Worm (Caenorhabditis elegans) whole organism, L1 larva: ENCODE data around the gene ZK512.8.

Experiments used
- C04F5.9 ChIP-seq: sonication (generic microtip); optimal IDR thresholded peaks from 2 replicates; lab custom pipeline; 2016; ENCODE audit warnings: missing genetic modification characterization, missing compliant biosample characterization
- aha-1 ChIP-seq: fragments of 150-350 bp; optimal IDR thresholded peaks from 2 replicates; lab custom pipeline; 2014; ENCODE audit warnings: missing biosample characterization, missing genetic modification characterization
- aly-2 ChIP-seq: fragments of 150-350 bp; optimal IDR thresholded peaks from 2 replicates; lab custom pipeline; 2014; ENCODE audit warnings: missing biosample characterization, missing genetic modification characterization
- blmp-1 ChIP-seq: fragments of 150-350 bp; optimal IDR thresholded peaks from 2 replicates; lab custom pipeline; 2014; ENCODE audit warnings: missing biosample characterization, missing genetic modification characterization
- ceh-63 ChIP-seq: fragments of 200-800 bp; sonication (Bioruptor generic); optimal IDR thresholded peaks from 2 replicates; lab custom pipeline; 2018; ENCODE audit warnings: mild to moderate bottlenecking, missing genetic modification characterization, missing compliant biosample characterization
- ceh-82 ChIP-seq, 3 experiments: fragments of 150-350 bp in 1 of 3; sonication (generic microtip) in 2 of 3; optimal IDR thresholded peaks; 2 replicates each; lab custom pipeline; 2014 to 2017; ENCODE audit warnings: missing biosample characterization in 3 of 3, missing genetic modification characterization in 3 of 3
- dpl-1 ChIP-seq, 3 experiments: fragments of 150-350 bp in 2 of 3; sonication (generic microtip) in 1 of 3; optimal IDR thresholded peaks; 2 replicates each; lab custom pipeline; 2014 to 2017; ENCODE audit warnings: missing biosample characterization in 3 of 3, missing genetic modification characterization in 3 of 3, missing genetic modification reagents in 3 of 3
- efl-1 ChIP-seq, 4 experiments: fragments of 150-350 bp; optimal IDR thresholded peaks in 3 of 4; peaks in 1 of 4; 1 replicate in 1 of 4; 2 replicates in 3 of 4; lab custom pipeline; 2014; ENCODE audit warnings: missing biosample characterization in 2 of 4, missing genetic modification characterization in 2 of 4, missing genetic modification reagents in 2 of 4
- efl-3 ChIP-seq: fragments of 200-800 bp; sonication (Bioruptor generic); optimal IDR thresholded peaks from 2 replicates; lab custom pipeline; 2018; ENCODE audit warnings: mild to moderate bottlenecking, missing genetic modification characterization, missing compliant biosample characterization
- elt-2 ChIP-seq: sonication (generic microtip); optimal IDR thresholded peaks from 2 replicates; lab custom pipeline; 2016; ENCODE audit warnings: missing genetic modification characterization, mild to moderate bottlenecking, inconsistent platforms, missing compliant biosample characterization, missing genetic modification reagents
- elt-3 ChIP-seq, 6 experiments: fragments of 150-350 bp in 1 of 6; sonication (generic microtip); optimal IDR thresholded peaks; 2 replicates each; lab custom pipeline; 2017 to 2018; ENCODE audit warnings: missing biosample characterization in 6 of 6, missing genetic modification characterization in 6 of 6, inconsistent platforms in 1 of 6
- ets-5 ChIP-seq: fragments of 200-800 bp; sonication (Bioruptor generic); IDR thresholded peaks from 2 replicates; pipeline ENCODE4 v1.3.6; 2022; ENCODE audit warnings: missing genetic modification characterization, missing compliant biosample characterization
- fkh-10 ChIP-seq: sonication (generic microtip); optimal IDR thresholded peaks from 2 replicates; lab custom pipeline; 2017; ENCODE audit warnings: missing biosample characterization, missing genetic modification reagents, missing genetic modification characterization
- fkh-4 ChIP-seq: sonication (generic microtip); optimal IDR thresholded peaks from 2 replicates; lab custom pipeline; 2016; ENCODE audit warnings: missing compliant biosample characterization, missing genetic modification characterization, borderline replicate concordance
- fos-1 ChIP-seq: fragments of 150-350 bp; optimal IDR thresholded peaks from 2 replicates; lab custom pipeline; 2014; ENCODE audit warnings: missing biosample characterization, missing genetic modification characterization
- hlh-4 ChIP-seq: sonication (generic microtip); optimal IDR thresholded peaks from 2 replicates; lab custom pipeline; 2016; ENCODE audit warnings: mild to moderate bottlenecking, missing genetic modification characterization, missing compliant biosample characterization
- isw-1 ChIP-seq: fragments of 200-800 bp; sonication (Bioruptor generic); IDR thresholded peaks from 2 replicates; pipeline ENCODE4 v1.3.6; 2022; ENCODE audit warnings: missing genetic modification characterization, missing compliant biosample characterization
- lin-13 ChIP-seq: fragments of 150-350 bp; optimal IDR thresholded peaks from 2 replicates; lab custom pipeline; 2014; ENCODE audit warnings: missing biosample characterization, missing genetic modification reagents, missing genetic modification characterization
- lin-14 ChIP-seq: fragments of 200-800 bp; sonication (Bioruptor generic); optimal IDR thresholded peaks from 2 replicates; lab custom pipeline; 2018; ENCODE audit warnings: mild to moderate bottlenecking, missing genetic modification characterization, moderate library complexity, missing compliant biosample characterization
- lin-35 ChIP-seq, 2 experiments: fragments of 150-350 bp; optimal IDR thresholded peaks; 2 replicates each; lab custom pipeline; 2014; ENCODE audit warnings: missing biosample characterization in 2 of 2, missing genetic modification characterization in 2 of 2, missing genetic modification reagents in 2 of 2
- lsy-2 ChIP-seq, 2 experiments: fragments of 150-350 bp; optimal IDR thresholded peaks; 2 replicates each; lab custom pipeline; 2014; ENCODE audit warnings: missing biosample characterization in 2 of 2, missing genetic modification characterization in 2 of 2
- mab-9 ChIP-seq: fragments of 200-800 bp; sonication (Bioruptor generic); IDR thresholded peaks from 2 replicates; pipeline ENCODE4 v1.3.6; 2022; ENCODE audit warnings: missing genetic modification reagents, missing genetic modification characterization, missing compliant biosample characterization
- mdl-1 ChIP-seq, 2 experiments: fragments of 150-350 bp; optimal IDR thresholded peaks; 2 replicates each; lab custom pipeline; 2014 to 2017; ENCODE audit warnings: missing biosample characterization in 2 of 2, missing genetic modification characterization in 2 of 2, inconsistent platforms in 1 of 2
- nhr-11 ChIP-seq: fragments of 150-350 bp; optimal IDR thresholded peaks from 2 replicates; lab custom pipeline; 2014; ENCODE audit warnings: missing biosample characterization, missing genetic modification characterization
- nhr-12 ChIP-seq: sonication (generic microtip); optimal IDR thresholded peaks from 2 replicates; lab custom pipeline; 2017; ENCODE audit warnings: missing biosample characterization, missing genetic modification characterization
- nhr-19 ChIP-seq: fragments of 200-800 bp; sonication (Bioruptor generic); conservative IDR thresholded peaks from 2 replicates; pipeline ENCODE4 v1.3.6; 2022; ENCODE audit warnings: missing genetic modification characterization, missing compliant biosample characterization
- nhr-20 ChIP-seq: sonication (generic microtip); optimal IDR thresholded peaks from 2 replicates; lab custom pipeline; 2016; ENCODE audit warnings: mild to moderate bottlenecking, missing genetic modification characterization, missing compliant biosample characterization
- nhr-47 ChIP-seq: sonication (generic microtip); optimal IDR thresholded peaks from 2 replicates; lab custom pipeline; 2016; ENCODE audit warnings: mild to moderate bottlenecking, missing genetic modification characterization, moderate library complexity, missing compliant biosample characterization
- nhr-77 ChIP-seq: fragments of 150-350 bp; optimal IDR thresholded peaks from 2 replicates; lab custom pipeline; 2014; ENCODE audit warnings: missing biosample characterization, missing genetic modification characterization
- nhr-85 ChIP-seq: sonication (generic microtip); peaks from one replicate; lab custom pipeline; 2016; ENCODE audit warnings: missing genetic modification characterization, inconsistent platforms, missing compliant biosample characterization
- nhr-90 ChIP-seq: sonication (generic microtip); optimal IDR thresholded peaks from 2 replicates; lab custom pipeline; 2016; ENCODE audit warnings: mild to moderate bottlenecking, missing genetic modification characterization, missing compliant biosample characterization; ENCODE audit not compliant: poor library complexity
- pax-3 ChIP-seq: fragments of 200-800 bp; sonication (Bioruptor generic); optimal IDR thresholded peaks from 2 replicates; lab custom pipeline; 2018; ENCODE audit warnings: mild to moderate bottlenecking, missing genetic modification characterization, moderate library complexity, missing compliant biosample characterization
- snpc-4 ChIP-seq: fragments of 150-350 bp; optimal IDR thresholded peaks from 2 replicates; lab custom pipeline; 2014; ENCODE audit warnings: missing biosample characterization, missing genetic modification characterization
- tbx-2 ChIP-seq: sonication (generic microtip); optimal IDR thresholded peaks from 2 replicates; lab custom pipeline; 2016; ENCODE audit warnings: missing genetic modification characterization, missing compliant biosample characterization
- unc-62 ChIP-seq: fragments of 150-350 bp; optimal IDR thresholded peaks from 2 replicates; lab custom pipeline; 2014; ENCODE audit warnings: missing biosample characterization, missing genetic modification reagents, missing genetic modification characterization
- unc-86 ChIP-seq: sonication (generic microtip); optimal IDR thresholded peaks from 2 replicates; lab custom pipeline; 2016; ENCODE audit warnings: missing genetic modification characterization, missing compliant biosample characterization
- vab-15 ChIP-seq: sonication (generic microtip); optimal IDR thresholded peaks from 2 replicates; lab custom pipeline; 2017; ENCODE audit warnings: missing genotype, mild to moderate bottlenecking, missing genetic modification characterization, missing compliant biosample characterization
- xbp-1 ChIP-seq: sonication (generic microtip); optimal IDR thresholded peaks from 2 replicates; lab custom pipeline; 2016; ENCODE audit warnings: missing genetic modification characterization, missing compliant biosample characterization

ZK512.8 gene

DNA sequence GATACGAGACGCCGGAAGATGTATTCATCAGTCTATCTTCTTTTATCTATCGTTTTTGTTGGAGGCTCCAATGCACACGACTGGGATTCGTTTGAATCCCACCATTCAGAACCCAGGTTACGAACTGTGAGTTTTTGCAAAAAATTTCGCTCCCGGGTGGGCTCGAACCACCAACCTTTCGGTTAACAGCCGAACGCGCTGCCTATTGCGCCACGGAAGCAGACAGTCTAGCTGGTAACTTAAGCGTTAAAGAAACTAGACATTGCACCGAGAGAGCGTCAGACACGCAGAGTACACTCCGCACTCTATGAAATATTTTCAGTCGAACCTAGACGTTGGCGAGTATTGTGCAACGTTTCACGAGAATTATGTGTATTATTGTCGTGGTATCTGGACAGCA is 41.8 kb upstream of the ZK512.8 start (continued):
- TF ChIP-seq nhr-20 (tag; lab: Kevin White, UChicago) (peak; percentile 48), nhr-47 (tag; lab: Kevin White, UChicago) (no peak), nhr-11 (no peak), fos-1 (tag; lab: Kevin White, UChicago) (no peak), efl-3 (no peak), ceh-82 (tag; optimal IDR thresholded peaks at IDR 0.05; lab: Kevin White, UChicago) (peak in 1 of 3 experiments; percentile 39), tbx-2 (tag; lab: Kevin White, UChicago) (no peak), nhr-90 (tag; lab: Kevin White, UChicago) (peak; percentile 66), fkh-10 (no peak), lin-13 (no peak), fkh-4 (no peak), unc-86 (tag; lab: Kevin White, UChicago) (no peak), isw-1 (GFP tag; lab: Robert Waterston, UW) (no peak), xbp-1 (tag; lab: Kevin White, UChicago) (peak; percentile 18), pax-3 (tag; lab: Kevin White, UChicago) (no peak), dpl-1 (GFP tag; optimal IDR thresholded peaks at IDR 0.05; lab: Kevin White, UChicago) (peak; percentile 4 to 40 (median 30)), nhr-77 (tag; lab: Kevin White, UChicago) (peak; percentile 8), mdl-1 (tag; optimal IDR thresholded peaks at IDR 0.05; lab: Kevin White, UChicago) (no peak), lin-35 (GFP tag; optimal IDR thresholded peaks at IDR 0.05; lab: Kevin White, UChicago) (peak in 1 of 2 experiments; percentile 76), lsy-2 (tag; optimal IDR thresholded peaks at IDR 0.05; lab: Kevin White, UChicago) (no peak), unc-62 (GFP tag; lab: Kevin White, UChicago) (no peak), vab-15 (tag; lab: Kevin White, UChicago) (no peak), nhr-19 (peak; percentile 66), hlh-4 (tag; lab: Kevin White, UChicago) (no peak), mab-9 (GFP tag; lab: Robert Waterston, UW) (no peak), snpc-4 (peak; percentile 29), aly-2 (tag; lab: Kevin White, UChicago) (no peak), nhr-85 (tag; lab: Kevin White, UChicago) (no peak), aha-1 (tag; lab: Kevin White, UChicago) (no peak), elt-3 (tag; optimal IDR thresholded peaks at IDR 0.05; lab: Kevin White, UChicago) (no peak)

DNA sequence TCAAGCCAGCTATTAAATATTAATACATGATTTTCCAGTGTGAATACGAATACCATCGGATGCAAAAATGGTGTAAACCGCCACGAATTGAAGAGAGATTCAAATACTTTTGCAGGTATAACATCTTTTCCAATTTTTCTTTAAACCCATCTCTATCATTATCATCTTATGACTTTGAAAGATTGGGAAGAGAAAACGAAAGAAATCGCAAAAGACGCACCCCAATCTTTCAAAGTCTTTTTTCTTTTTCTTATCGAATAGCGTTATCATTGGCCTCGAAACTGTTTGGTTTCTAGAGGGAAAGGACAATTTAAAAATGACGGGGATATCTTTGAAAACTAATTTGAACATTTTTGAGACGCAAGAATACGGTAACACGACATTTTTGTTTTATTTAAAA is 40.2 kb upstream of the ZK512.8 start:
- TF ChIP-seq C04F5.9 (tag; lab: Kevin White, UChicago), result no peak
- peak; percentile 51 for TF ChIP-seq blmp-1 (tag; lab: Kevin White, UChicago)
- TF ChIP-seq nhr-19, result no peak
- peak; percentile 55 for TF ChIP-seq nhr-85 (tag; lab: Kevin White, UChicago)
- TF ChIP-seq lin-14 (GFP tag; lab: Kevin White, UChicago), result peak; percentile 6
- TF ChIP-seq elt-3 (tag; optimal IDR thresholded peaks at IDR 0.05; lab: Kevin White, UChicago), result peak in 1 of 6 experiments; percentile 61
- TF ChIP-seq, all 84 proteins: peak for 4

DNA sequence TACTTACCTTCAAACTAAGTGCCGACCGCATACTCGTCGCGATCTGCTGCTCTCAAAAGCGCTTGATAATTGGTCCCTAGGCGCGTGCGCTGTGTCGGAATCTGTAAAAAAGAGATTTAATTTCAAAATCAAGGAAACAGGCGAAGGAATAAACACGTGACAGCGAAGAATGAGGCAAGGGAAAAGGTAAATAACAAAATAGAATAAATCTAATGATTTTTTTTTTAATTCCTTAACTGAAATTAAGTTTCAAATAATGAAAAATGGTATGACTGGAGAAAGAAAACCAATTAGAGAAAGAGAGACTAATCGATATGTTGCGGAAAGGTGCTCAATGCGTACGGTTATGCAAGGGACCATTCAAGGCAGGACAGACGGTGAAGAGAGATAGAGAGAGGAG is 36.7 kb upstream of the ZK512.8 start, which contains the start of gene cya-1:
Gene cya-1 (minus strand): TSS at position 101 of the 400 bp plus-strand sequence.
- no peak for TF ChIP-seq elt-2 (tag; lab: Kevin White, UChicago)
- TF ChIP-seq ets-5, result no peak

DNA sequence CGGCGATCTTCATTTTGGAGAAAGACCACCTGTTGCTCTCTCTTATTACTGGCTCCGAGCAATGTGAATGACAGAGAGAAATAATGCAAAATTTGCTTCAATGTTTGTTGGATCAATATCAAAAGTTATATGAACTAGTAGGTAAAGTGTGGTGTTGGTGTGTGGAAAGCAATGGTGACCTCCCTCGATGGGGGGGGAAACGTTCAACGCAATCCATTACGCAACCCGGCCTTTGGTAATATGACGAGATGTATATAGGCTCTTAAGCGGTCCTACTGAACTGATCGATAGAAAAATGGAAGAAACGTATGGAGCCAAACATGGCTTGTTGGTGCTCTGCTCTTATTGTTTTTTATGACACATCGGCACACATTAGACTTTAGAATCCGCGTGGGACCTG is 36.1 kb upstream of the ZK512.8 start:
- TF ChIP-seq nhr-12 (tag; lab: Kevin White, UChicago), result no peak
- no peak for TF ChIP-seq ceh-63 (GFP tag; lab: Kevin White, UChicago)
- no peak for TF ChIP-seq efl-1 (optimal IDR thresholded peaks at IDR 0.05; lab: Kevin White, UChicago)
- TF ChIP-seq efl-1 (GFP tag; optimal IDR thresholded peaks at IDR 0.05 in 1 of 2; lab: Kevin White, UChicago), result peak in 1 of 2 experiments; percentile 83
